Fruit fly (Drosophila melanogaster): Measurements from ENCODE around the gene Pdxk.

DNA sequence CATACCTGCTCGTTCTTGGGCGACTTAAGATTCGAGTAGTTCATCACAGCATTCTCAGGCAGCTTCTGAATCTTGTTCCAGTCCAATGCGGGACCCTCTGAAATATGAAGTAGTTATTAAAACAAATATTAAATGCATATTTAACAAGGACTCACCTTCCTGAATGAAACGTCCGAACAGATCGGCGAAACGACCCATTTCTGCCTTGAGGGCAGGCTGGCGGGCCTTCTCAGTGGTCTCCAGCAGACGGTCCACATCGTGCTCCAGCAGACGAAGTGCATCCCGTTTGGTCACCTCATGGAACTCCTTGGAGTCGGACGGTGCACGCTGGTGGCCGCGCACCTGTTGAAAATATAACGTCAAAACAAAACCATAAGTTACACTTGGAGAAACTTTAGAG is 6.4 kb upstream of the Pdxk start, which contains the start of gene CG32040:
- no peak for TF ChIP-seq CTCF (optimal IDR thresholded peaks at IDR 0.05)
- no peak for TF ChIP-seq CG8478 (optimal IDR thresholded peaks at IDR 0.05)
